Worm (Caenorhabditis elegans) whole organism, L3 larva: ENCODE measurements around the gene F16B12.6.

Experiments used
- ZK546.5 ChIP-seq: sonication (generic microtip); optimal IDR thresholded peaks from 2 replicates; lab custom pipeline; 2017; ENCODE audit warnings: missing biosample characterization, missing genetic modification characterization
- ceh-16 ChIP-seq: sonication (generic microtip); optimal IDR thresholded peaks from 2 replicates; lab custom pipeline; 2017; ENCODE audit warnings: missing biosample characterization, missing genetic modification characterization
- elt-3 ChIP-seq, 3 experiments: fragments of 150-350 bp in 1 of 3; sonication (generic microtip) in 2 of 3; optimal IDR thresholded peaks; 2 replicates in 2 of 3; 4 replicates in 1 of 3; lab custom pipeline; 2014 to 2017; ENCODE audit warnings: missing biosample characterization in 3 of 3, missing genetic modification characterization in 3 of 3
- fkh-10 ChIP-seq: sonication (generic microtip); optimal IDR thresholded peaks from 2 replicates; lab custom pipeline; 2017; ENCODE audit warnings: missing biosample characterization, missing genetic modification reagents, missing genetic modification characterization
- fos-1 ChIP-seq: fragments of 150-350 bp; optimal IDR thresholded peaks from 2 replicates; lab custom pipeline; 2014; ENCODE audit warnings: missing biosample characterization, missing genetic modification characterization
- lin-39 ChIP-seq: fragments of 150-350 bp; optimal IDR thresholded peaks from 2 replicates; lab custom pipeline; 2018; ENCODE audit warnings: missing biosample characterization, missing genetic modification reagents, missing genetic modification characterization
- nfya-1 ChIP-seq: sonication (generic microtip); optimal IDR thresholded peaks from 2 replicates; lab custom pipeline; 2017; ENCODE audit warnings: missing genetic modification characterization, mild to moderate bottlenecking, missing compliant biosample characterization, antibody characterized with exemption, moderate library complexity; ENCODE audit not compliant: insufficient read depth
- nhr-12 ChIP-seq: fragments of 150-350 bp; optimal IDR thresholded peaks from 2 replicates; lab custom pipeline; 2014; ENCODE audit warnings: missing biosample characterization, missing genetic modification characterization
- nhr-25 ChIP-seq: sonication (generic microtip); optimal IDR thresholded peaks from 2 replicates; lab custom pipeline; 2017; ENCODE audit warnings: missing biosample characterization, missing genetic modification characterization
- nhr-43 ChIP-seq: sonication (generic microtip); optimal IDR thresholded peaks from 2 replicates; lab custom pipeline; 2016; ENCODE audit warnings: mild to moderate bottlenecking, missing genetic modification characterization, missing compliant biosample characterization; ENCODE audit not compliant: poor library complexity, severe bottlenecking
- nhr-76 ChIP-seq: fragments of 150-350 bp; sonication (generic microtip); optimal IDR thresholded peaks from 5 replicates; lab custom pipeline; 2014; ENCODE audit warnings: missing biosample characterization, missing genetic modification characterization
- sea-2 ChIP-seq: fragments of 150-350 bp; sonication (generic microtip); optimal IDR thresholded peaks from 4 replicates; lab custom pipeline; 2014; ENCODE audit warnings: missing biosample characterization, missing genetic modification reagents, missing genetic modification characterization
- skn-1 ChIP-seq: fragments of 150-350 bp; optimal IDR thresholded peaks from 2 replicates; lab custom pipeline; 2014; ENCODE audit warnings: missing biosample characterization, missing genetic modification characterization
- ztf-11 ChIP-seq: fragments of 150-350 bp; optimal IDR thresholded peaks from 2 replicates; lab custom pipeline; 2014; ENCODE audit warnings: missing biosample characterization, missing genetic modification characterization

DNA sequence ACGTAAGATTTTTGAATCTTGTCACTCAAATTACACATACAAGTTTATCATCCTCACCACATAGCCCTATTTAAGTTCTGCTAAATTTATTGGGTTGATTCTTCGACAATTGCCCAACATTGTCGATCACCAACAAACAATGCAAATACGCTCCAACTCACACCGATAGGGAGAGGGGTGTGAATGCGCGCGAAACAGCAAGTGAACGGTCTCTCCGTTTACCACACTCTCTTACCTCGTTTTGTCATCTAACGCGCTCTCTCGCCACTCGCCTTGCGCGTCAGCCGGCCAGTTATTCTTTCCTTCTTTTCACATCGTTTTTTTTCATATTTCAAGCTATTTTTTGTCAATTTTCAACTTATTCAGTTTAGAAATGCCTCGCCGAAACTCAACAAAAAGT, at the start of gene F16B12.6:
- TF ChIP-seq sea-2 (no peak), nhr-25 (tag; lab: Kevin White, UChicago) (peak; percentile 80), fkh-10 (GFP tag; lab: Kevin White, UChicago) (no peak), elt-3 (tag; optimal IDR thresholded peaks at IDR 0.05; lab: Kevin White, UChicago) (no peak), nhr-12 (tag; lab: Kevin White, UChicago) (no peak), skn-1 (peak; percentile 65), ceh-16 (no peak), lin-39 (tag; lab: Kevin White, UChicago) (peak; percentile 47), ZK546.5 (tag; lab: Kevin White, UChicago) (no peak), nhr-76 (tag; lab: Kevin White, UChicago) (no peak), nfya-1 (tag; lab: Kevin White, UChicago) (peak; percentile 84), nhr-43 (tag; lab: Kevin White, UChicago) (peak; percentile 37), ztf-11 (no peak), fos-1 (tag; lab: Kevin White, UChicago) (no peak)
